Worm (Caenorhabditis elegans): ENCODE results near the gene ufc-1.

The ufc-1 gene

ce11 chrIII:9315180-9315579 lies 16.1 kb upstream of the ufc-1 start:
- TF ChIP-seq ref-1 (GFP tag; conservative IDR thresholded peaks at IDR 0.05) (no peak), klf-2 (GFP tag; conservative IDR thresholded peaks at IDR 0.05) (no peak), ztf-29 (GFP tag; IDR thresholded peaks at IDR 0.05) (no peak), flt-1 (GFP tag; IDR thresholded peaks at IDR 0.05) (no peak), ztf-23 (GFP tag; IDR thresholded peaks at IDR 0.05) (no peak), cog-1 (tag; optimal IDR thresholded peaks at IDR 0.05) (no peak), med-1 (GFP tag; optimal IDR thresholded peaks at IDR 0.05; ENCODE audit: insufficient read depth) (no peak), tab-1 (GFP tag; IDR thresholded peaks at IDR 0.05) (no peak), T22C8.4 (GFP tag; IDR thresholded peaks at IDR 0.05) (no peak)

DNA sequence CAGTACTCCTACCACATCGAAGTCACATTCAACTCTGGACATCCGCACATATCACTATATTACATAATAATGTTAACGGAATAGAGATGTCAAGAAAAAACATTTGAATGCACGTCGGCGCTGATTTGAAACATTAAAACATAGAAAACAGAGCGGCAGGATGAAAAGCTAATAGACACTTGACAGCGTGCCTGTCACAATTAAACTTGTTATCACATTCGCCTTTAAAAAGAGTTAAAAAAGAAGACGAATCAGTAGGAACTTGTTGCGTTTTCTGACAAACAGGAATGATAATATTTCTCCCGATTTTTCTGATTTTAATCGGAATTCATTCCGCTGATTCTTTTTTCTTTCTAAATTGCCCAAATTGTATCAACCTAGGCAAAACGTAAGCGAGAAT lies 13.7 kb upstream of the ufc-1 start:
- TF ChIP-seq flt-1 (GFP tag; IDR thresholded peaks at IDR 0.05): no peak
- no peak for TF ChIP-seq T22C8.4 (GFP tag; IDR thresholded peaks at IDR 0.05)
- TF ChIP-seq med-1 (GFP tag; optimal IDR thresholded peaks at IDR 0.05; ENCODE audit: insufficient read depth): no peak

DNA sequence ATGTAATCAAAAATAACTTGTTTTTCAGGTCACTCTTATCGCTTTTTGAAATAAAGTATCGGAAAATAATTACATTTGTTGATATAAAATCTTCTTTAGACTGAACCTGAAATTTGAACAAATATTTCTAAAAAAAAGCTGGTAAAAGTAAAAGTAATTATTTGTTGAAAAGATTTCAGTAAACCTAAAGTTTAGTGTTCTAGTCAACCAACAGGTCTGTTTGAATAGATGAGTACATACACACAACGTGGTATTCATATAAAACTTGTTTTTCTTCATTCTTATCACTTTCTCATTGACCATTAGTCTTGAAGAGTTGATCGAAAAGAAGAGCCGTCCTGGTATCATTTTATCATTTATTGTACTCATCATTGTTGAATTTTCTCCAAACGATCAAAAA lies 11.7 kb upstream of the ufc-1 start, which contains the start of gene C40H1.9:
Gene C40H1.9, plus strand, starts transcription at position 301 of the 400 bp plus-strand sequence.
- TF ChIP-seq T22C8.4 (GFP tag; IDR thresholded peaks at IDR 0.05) (no peak), ztf-23 (GFP tag; IDR thresholded peaks at IDR 0.05) (no peak), med-1 (GFP tag; optimal IDR thresholded peaks at IDR 0.05; ENCODE audit: insufficient read depth) (no peak), tab-1 (GFP tag; IDR thresholded peaks at IDR 0.05) (no peak), cog-1 (tag; optimal IDR thresholded peaks at IDR 0.05) (no peak), klf-2 (GFP tag; conservative IDR thresholded peaks at IDR 0.05) (no peak), ztf-29 (GFP tag; IDR thresholded peaks at IDR 0.05) (no peak), flt-1 (GFP tag; IDR thresholded peaks at IDR 0.05) (no peak), ref-1 (GFP tag; conservative IDR thresholded peaks at IDR 0.05) (no peak)

ce11 chrIII:9322010-9322409 lies 9.3 kb upstream of the ufc-1 start, which contains the start of gene cpb-1:
Gene cpb-1 (plus strand): TSS chrIII:9322310.
- TF ChIP-seq med-1 (GFP tag; optimal IDR thresholded peaks at IDR 0.05; ENCODE audit: insufficient read depth): no peak
- no peak for TF ChIP-seq ztf-29 (GFP tag; IDR thresholded peaks at IDR 0.05)
- TF ChIP-seq flt-1 (GFP tag; IDR thresholded peaks at IDR 0.05): no peak
- TF ChIP-seq klf-2 (GFP tag; conservative IDR thresholded peaks at IDR 0.05): no peak
- no peak for TF ChIP-seq ref-1 (GFP tag; conservative IDR thresholded peaks at IDR 0.05)
- no peak for TF ChIP-seq ztf-23 (GFP tag; IDR thresholded peaks at IDR 0.05)

- TF ChIP-seq flt-1 (GFP tag; IDR thresholded peaks at IDR 0.05) (no peak), tab-1 (GFP tag; IDR thresholded peaks at IDR 0.05) (no peak), ztf-29 (GFP tag; IDR thresholded peaks at IDR 0.05) (no peak), ref-1 (GFP tag; conservative IDR thresholded peaks at IDR 0.05) (no peak), cog-1 (tag; optimal IDR thresholded peaks at IDR 0.05) (no peak), med-1 (GFP tag; optimal IDR thresholded peaks at IDR 0.05; ENCODE audit: insufficient read depth) (no peak), T22C8.4 (GFP tag; IDR thresholded peaks at IDR 0.05) (no peak), ztf-23 (GFP tag; IDR thresholded peaks at IDR 0.05) (no peak), klf-2 (GFP tag; conservative IDR thresholded peaks at IDR 0.05) (no peak)
Observed at ce11 chrIII:9324724-9325123, 6.6 kb upstream of the ufc-1 start, which contains the start of gene C40H1.7. Gene C40H1.7 (plus strand): TSS chrIII:9325024.

- TF ChIP-seq cog-1 (tag; optimal IDR thresholded peaks at IDR 0.05) (no peak), klf-2 (GFP tag; conservative IDR thresholded peaks at IDR 0.05) (no peak)
Observed at ce11 chrIII:9326528-9326927, 4.8 kb upstream of the ufc-1 start.

- no peak for TF ChIP-seq cog-1 (tag; optimal IDR thresholded peaks at IDR 0.05)
- no peak for TF ChIP-seq flt-1 (GFP tag; IDR thresholded peaks at IDR 0.05)
- no peak for TF ChIP-seq tab-1 (GFP tag; IDR thresholded peaks at IDR 0.05)
- no peak for TF ChIP-seq ref-1 (GFP tag; conservative IDR thresholded peaks at IDR 0.05)
- TF ChIP-seq T22C8.4 (GFP tag; IDR thresholded peaks at IDR 0.05): no peak
- no peak for TF ChIP-seq med-1 (GFP tag; optimal IDR thresholded peaks at IDR 0.05; ENCODE audit: insufficient read depth)
- TF ChIP-seq ztf-29 (GFP tag; IDR thresholded peaks at IDR 0.05): no peak
- TF ChIP-seq klf-2 (GFP tag; conservative IDR thresholded peaks at IDR 0.05): no peak
- TF ChIP-seq ztf-23 (GFP tag; IDR thresholded peaks at IDR 0.05): no peak
Observed at ce11 chrIII:9327910-9328309, 3.4 kb upstream of the ufc-1 start.

DNA sequence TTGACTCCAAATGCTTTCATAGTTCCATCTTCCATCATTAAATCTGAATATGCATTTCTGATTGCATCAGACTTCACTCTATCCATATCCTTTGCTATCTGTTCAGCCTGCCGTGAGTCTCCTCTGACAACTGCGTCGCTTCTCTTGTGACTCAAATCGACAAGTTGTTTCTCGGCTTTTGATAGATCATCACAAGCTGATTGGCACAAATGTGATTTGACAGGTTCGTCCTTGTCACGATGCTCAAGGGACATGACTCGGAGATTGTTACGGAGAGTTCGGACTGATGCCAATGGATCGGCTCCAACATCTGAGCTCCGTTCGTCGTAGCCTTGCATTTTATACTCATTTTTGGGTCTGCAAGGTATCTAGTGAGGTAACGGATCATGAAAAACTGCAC lies 2.6 kb upstream of the ufc-1 start:
- no peak for TF ChIP-seq ztf-29 (GFP tag; IDR thresholded peaks at IDR 0.05)
- TF ChIP-seq klf-2 (GFP tag; conservative IDR thresholded peaks at IDR 0.05): no peak
- no peak for TF ChIP-seq tab-1 (GFP tag; IDR thresholded peaks at IDR 0.05)
- no peak for TF ChIP-seq ref-1 (GFP tag; conservative IDR thresholded peaks at IDR 0.05)
- TF ChIP-seq cog-1 (tag; optimal IDR thresholded peaks at IDR 0.05): no peak
- no peak for TF ChIP-seq flt-1 (GFP tag; IDR thresholded peaks at IDR 0.05)
- no peak for TF ChIP-seq T22C8.4 (GFP tag; IDR thresholded peaks at IDR 0.05)
- no peak for TF ChIP-seq med-1 (GFP tag; optimal IDR thresholded peaks at IDR 0.05; ENCODE audit: insufficient read depth)
- TF ChIP-seq ztf-23 (GFP tag; IDR thresholded peaks at IDR 0.05): no peak

- no peak for TF ChIP-seq flt-1 (GFP tag; IDR thresholded peaks at IDR 0.05)
- no peak for TF ChIP-seq T22C8.4 (GFP tag; IDR thresholded peaks at IDR 0.05)
- TF ChIP-seq ref-1 (GFP tag; conservative IDR thresholded peaks at IDR 0.05): no peak
- TF ChIP-seq ztf-29 (GFP tag; IDR thresholded peaks at IDR 0.05): no peak
- TF ChIP-seq med-1 (GFP tag; optimal IDR thresholded peaks at IDR 0.05; ENCODE audit: insufficient read depth): no peak
- no peak for TF ChIP-seq cog-1 (tag; optimal IDR thresholded peaks at IDR 0.05)
- TF ChIP-seq ztf-23 (GFP tag; IDR thresholded peaks at IDR 0.05): no peak
- TF ChIP-seq klf-2 (GFP tag; conservative IDR thresholded peaks at IDR 0.05): no peak
- TF ChIP-seq tab-1 (GFP tag; IDR thresholded peaks at IDR 0.05): no peak
Observed at ce11 chrIII:9329266-9329665, 2.0 kb upstream of the ufc-1 start, which contains the start of gene C40H1.3. Gene C40H1.3 (minus strand): TSS chrIII:9329366.

DNA sequence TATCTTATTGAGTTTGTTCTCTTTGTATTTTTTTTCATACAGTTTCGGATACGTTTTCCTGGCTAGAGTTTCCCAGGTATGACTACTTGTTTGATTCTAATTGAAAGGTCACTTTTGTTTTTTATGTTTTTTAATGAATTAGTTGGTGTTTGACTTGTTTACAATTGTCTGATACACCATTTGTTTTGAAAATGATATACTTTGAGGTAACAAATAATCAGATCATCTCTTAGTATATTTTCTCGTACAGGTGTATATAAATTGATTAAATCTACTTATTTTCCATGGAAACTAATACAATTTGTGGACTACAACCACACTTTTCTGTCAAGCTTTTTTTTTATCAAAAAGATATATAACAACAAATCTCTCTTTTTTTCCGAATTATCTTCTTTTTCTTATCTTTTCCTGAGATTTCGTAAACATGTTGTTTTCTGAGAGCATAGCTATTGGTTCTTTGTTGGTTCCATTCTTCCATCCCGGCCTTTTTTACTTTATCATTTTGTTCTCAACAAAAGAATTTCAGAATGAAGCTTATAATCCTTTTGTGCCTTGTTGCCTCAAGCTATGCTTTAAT lies 1.4 kb upstream of the ufc-1 start, which contains the start of gene ttr-5:
Gene ttr-5, plus strand, starts transcription at position 527 of the 577 bp plus-strand sequence.
- TF ChIP-seq med-1 (GFP tag; optimal IDR thresholded peaks at IDR 0.05; ENCODE audit: insufficient read depth): no peak
- no peak for TF ChIP-seq T22C8.4 (GFP tag; IDR thresholded peaks at IDR 0.05)
- no peak for TF ChIP-seq klf-2 (GFP tag; conservative IDR thresholded peaks at IDR 0.05)

All from whole organism, midembryonic.